Worm (Caenorhabditis elegans) whole organism, L1 larva: ENCODE results near the gene ZK813.7.

Experiments
- C16A3.4 ChIP-seq: fragments of 150-350 bp; optimal IDR thresholded peaks from 2 replicates; lab custom pipeline; 2014; ENCODE audit warnings: missing biosample characterization, missing genetic modification characterization
- C34B4.2 ChIP-seq: sonication (generic microtip); optimal IDR thresholded peaks from 2 replicates; lab custom pipeline; 2017; ENCODE audit warnings: mild to moderate bottlenecking, missing genetic modification characterization, missing compliant biosample characterization
- elt-2 ChIP-seq: sonication (generic microtip); optimal IDR thresholded peaks from 2 replicates; lab custom pipeline; 2016; ENCODE audit warnings: missing genetic modification characterization, mild to moderate bottlenecking, inconsistent platforms, missing compliant biosample characterization, missing genetic modification reagents
- grh-1 ChIP-seq: fragments of 200-800 bp; sonication (Bioruptor generic); IDR thresholded peaks from 2 replicates; pipeline ENCODE4 v1.3.6; 2022; ENCODE audit warnings: missing genetic modification reagents, missing genetic modification characterization, missing compliant biosample characterization
- isw-1 ChIP-seq: fragments of 200-800 bp; sonication (Bioruptor generic); IDR thresholded peaks from 2 replicates; pipeline ENCODE4 v1.3.6; 2022; ENCODE audit warnings: missing genetic modification characterization, missing compliant biosample characterization
- mab-9 ChIP-seq: fragments of 200-800 bp; sonication (Bioruptor generic); IDR thresholded peaks from 2 replicates; pipeline ENCODE4 v1.3.6; 2022; ENCODE audit warnings: missing genetic modification reagents, missing genetic modification characterization, missing compliant biosample characterization
- pax-3 ChIP-seq: fragments of 200-800 bp; sonication (Bioruptor generic); optimal IDR thresholded peaks from 2 replicates; lab custom pipeline; 2018; ENCODE audit warnings: mild to moderate bottlenecking, missing genetic modification characterization, moderate library complexity, missing compliant biosample characterization
- tbx-2 ChIP-seq: sonication (generic microtip); optimal IDR thresholded peaks from 2 replicates; lab custom pipeline; 2016; ENCODE audit warnings: missing genetic modification characterization, missing compliant biosample characterization
- tlp-1 ChIP-seq: fragments of 150-350 bp; optimal IDR thresholded peaks from 2 replicates; lab custom pipeline; 2014; ENCODE audit warnings: missing biosample characterization, missing genetic modification characterization
- unc-30 ChIP-seq: sonication (generic microtip); optimal IDR thresholded peaks from 2 replicates; lab custom pipeline; 2017; ENCODE audit warnings: missing biosample characterization, missing genetic modification characterization

ZK813.7 gene

DNA sequence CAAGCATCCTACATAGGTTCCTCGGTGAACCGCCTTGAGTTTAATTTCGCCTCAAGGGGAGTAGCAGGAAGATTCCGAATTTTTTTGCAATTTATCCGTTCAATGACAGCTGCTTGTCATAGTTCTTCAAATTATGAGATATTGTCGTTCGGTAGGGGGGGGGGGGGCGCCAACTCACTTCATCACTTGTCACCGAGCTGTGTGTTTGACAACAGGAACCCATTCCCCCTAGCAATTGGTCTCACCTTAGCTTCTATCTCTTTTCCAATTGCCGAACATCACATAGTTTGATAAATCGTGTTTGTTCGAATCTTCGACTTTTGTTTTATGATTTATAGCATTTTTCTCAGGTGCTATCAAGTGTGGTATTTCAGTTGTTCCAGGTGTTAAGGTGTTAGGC is 50.0 kb downstream of the ZK813.7 start:
- no peak for TF ChIP-seq C16A3.4 (tag; lab: Kevin White, UChicago)
- no peak for TF ChIP-seq tbx-2 (tag; lab: Kevin White, UChicago)
- TF ChIP-seq pax-3 (tag; lab: Kevin White, UChicago): no peak
- TF ChIP-seq grh-1 (GFP tag; lab: Robert Waterston, UW): no peak
- no peak for TF ChIP-seq C34B4.2
- no peak for TF ChIP-seq tlp-1 (tag; lab: Kevin White, UChicago)
- no peak for TF ChIP-seq elt-2 (tag; lab: Kevin White, UChicago)
- TF ChIP-seq mab-9 (GFP tag; lab: Robert Waterston, UW): no peak
- no peak for TF ChIP-seq isw-1 (GFP tag; lab: Robert Waterston, UW)
- no peak for TF ChIP-seq unc-30 (tag; lab: Kevin White, UChicago)
- TF ChIP-seq, all 84 proteins: peak for 0
